Worm (Caenorhabditis elegans) whole organism, L2 larva: ENCODE results near the gene C09E7.4.

Experiments used
- ZK546.5 ChIP-seq: sonication (generic microtip); optimal IDR thresholded peaks from 2 replicates; lab custom pipeline; 2017; ENCODE audit warnings: missing biosample characterization, missing genetic modification characterization
- ceh-16 ChIP-seq: fragments of 150-350 bp; optimal IDR thresholded peaks from 2 replicates; lab custom pipeline; 2014; ENCODE audit warnings: missing biosample characterization, missing genetic modification characterization
- ceh-82 ChIP-seq: fragments of 150-350 bp; optimal IDR thresholded peaks from 2 replicates; lab custom pipeline; 2014; ENCODE audit warnings: missing biosample characterization, missing genetic modification characterization
- lsy-2 ChIP-seq, 2 experiments: fragments of 150-350 bp in 1 of 2; sonication (generic microtip) in 1 of 2; optimal IDR thresholded peaks; 2 replicates each; lab custom pipeline; 2014 to 2017; ENCODE audit warnings: missing biosample characterization in 2 of 2, missing genetic modification characterization in 2 of 2
- mdl-1 ChIP-seq, 2 experiments: fragments of 150-350 bp in 1 of 2; sonication (generic microtip) in 1 of 2; optimal IDR thresholded peaks; 2 replicates each; lab custom pipeline; 2017; ENCODE audit warnings: missing biosample characterization in 2 of 2, missing genetic modification characterization in 2 of 2
- nhr-11 ChIP-seq: fragments of 150-350 bp; optimal IDR thresholded peaks from 2 replicates; lab custom pipeline; 2014; ENCODE audit warnings: missing biosample characterization, missing genetic modification characterization
- zag-1 ChIP-seq: fragments of 150-350 bp; optimal IDR thresholded peaks from 2 replicates; lab custom pipeline; 2014; ENCODE audit warnings: missing biosample characterization, missing genetic modification characterization
- ztf-11 ChIP-seq: sonication (generic microtip); optimal IDR thresholded peaks from 2 replicates; lab custom pipeline; 2017; ENCODE audit warnings: missing biosample characterization, missing genetic modification characterization

- no peak for TF ChIP-seq lsy-2 (tag; optimal IDR thresholded peaks at IDR 0.05; lab: Kevin White, UChicago)
- no peak for TF ChIP-seq nhr-11 (tag; lab: Kevin White, UChicago)
- no peak for TF ChIP-seq ztf-11 (tag; lab: Kevin White, UChicago)
- no peak for TF ChIP-seq zag-1
- no peak for TF ChIP-seq ZK546.5
- no peak for TF ChIP-seq ceh-82 (tag; lab: Kevin White, UChicago)
- TF ChIP-seq mdl-1 (tag; optimal IDR thresholded peaks at IDR 0.05; lab: Kevin White, UChicago): no peak
- no peak for TF ChIP-seq ceh-16 (tag; lab: Kevin White, UChicago)
These were observed 47.3 kb downstream of the C09E7.4 start, which contains the start of gene rpt-3 for ce11 chrIII:6489493-6489892.
